Fruit fly (Drosophila melanogaster) whole organism, pupa: ENCODE results near the gene CG9372.

ENCODE experiments used
- CG10348 ChIP-seq: fragments of 200-800 bp; sonication (Bioruptor generic); IDR thresholded peaks from 2 replicates; pipeline ENCODE4 v1.3.6; 2022; ENCODE audit warnings: missing biosample characterization, missing genetic modification characterization
- CG12605 ChIP-seq: fragments of 200-800 bp; sonication (Bioruptor generic); IDR thresholded peaks from 2 replicates; pipeline ENCODE4 v1.3.6; 2022; ENCODE audit warnings: missing biosample characterization, missing genetic modification characterization
- CG15710 ChIP-seq: fragments of 200-800 bp; sonication (Bioruptor generic); optimal IDR thresholded peaks from 2 replicates; lab custom pipeline; 2018; ENCODE audit warnings: missing biosample characterization, mild to moderate bottlenecking, missing genetic modification characterization, moderate library complexity
- CG17806 ChIP-seq: fragments of 200-800 bp; sonication (Bioruptor generic); optimal IDR thresholded peaks from 2 replicates; lab custom pipeline; 2018; ENCODE audit warnings: missing biosample characterization, mild to moderate bottlenecking, missing genetic modification characterization, moderate library complexity
- CG8159 ChIP-seq: fragments of 200-800 bp; sonication (Bioruptor generic); optimal IDR thresholded peaks from 3 replicates; lab custom pipeline; 2018; ENCODE audit warnings: missing biosample characterization, mild to moderate bottlenecking, missing genetic modification characterization, moderate library complexity
- EcR ChIP-seq: fragments of 200-800 bp; sonication (Bioruptor generic); optimal IDR thresholded peaks from 3 replicates; lab custom pipeline; 2019; ENCODE audit warnings: missing biosample characterization, missing genetic modification characterization, mild to moderate bottlenecking, moderate library complexity, missing genetic modification reagents
- Ets98B ChIP-seq: fragments of 200-800 bp; sonication (Bioruptor generic); IDR thresholded peaks from 2 replicates; pipeline ENCODE4 v1.3.6; 2022; ENCODE audit warnings: missing biosample characterization, missing genetic modification characterization
- Snoo ChIP-seq: fragments of 200-800 bp; sonication (Bioruptor generic); optimal IDR thresholded peaks from 3 replicates; lab custom pipeline; 2017; ENCODE audit warnings: missing biosample characterization, mild to moderate bottlenecking, missing genetic modification characterization, inconsistent platforms
- fd96Ca ChIP-seq: fragments of 200-800 bp; sonication (Bioruptor generic); IDR thresholded peaks from 3 replicates; pipeline ENCODE4 v1.3.6; 2022; ENCODE audit warnings: missing biosample characterization, missing genetic modification characterization

- TF ChIP-seq CG10348 (GFP tag; lab: Robert Waterston, UW) (no peak), CG17806 (peak; percentile 35), CG8159 (tag; lab: Kevin White, UChicago) (no peak), fd96Ca (GFP tag; lab: Robert Waterston, UW) (peak; percentile 65; the same call in 2 of the 3 replicates), CG15710 (peak; percentile 38), Ets98B (GFP tag; lab: Robert Waterston, UW) (peak; percentile 59; the same call in 1 of the 2 replicates), Snoo (tag; lab: Kevin White, UChicago) (no peak), CG12605 (GFP tag; lab: Robert Waterston, UW) (peak; percentile 14; the same call in 1 of the 2 replicates), EcR (GFP tag; lab: Kevin White, UChicago) (peak; percentile 54)
These were observed 27.0 kb downstream of the CG9372 start for dm6 chr3L:19632766-19633632.
